Fruit fly (Drosophila melanogaster) whole organism, embryonic: ENCODE measurements around the gene Mo25.

ENCODE experiments used
- Abd-B ChIP-seq: fragments of 200-800 bp; sonication (Bioruptor generic); optimal IDR thresholded peaks from 2 replicates; lab custom pipeline; 2018; ENCODE audit warnings: missing biosample characterization, mild to moderate bottlenecking, missing genetic modification characterization, moderate library complexity
- Atf-2 ChIP-seq: fragments of 200-800 bp; sonication (Bioruptor generic); optimal IDR thresholded peaks from 2 replicates; lab custom pipeline; 2016; ENCODE audit warnings: missing biosample characterization, missing genetic modification characterization
- Bdp1 ChIP-seq: fragments of 200-800 bp; sonication (Bioruptor generic); optimal IDR thresholded peaks from 3 replicates; lab custom pipeline; 2016; ENCODE audit warnings: missing biosample characterization, missing genetic modification characterization
- Blimp-1 ChIP-seq: fragments of 200-800 bp; sonication (Bioruptor generic); optimal IDR thresholded peaks from 3 replicates; lab custom pipeline; 2018; ENCODE audit warnings: missing biosample characterization, missing genetic modification characterization, mild to moderate bottlenecking, moderate library complexity, missing genetic modification reagents
- CG11560 ChIP-seq: fragments of 200-800 bp; sonication (Bioruptor generic); IDR thresholded peaks from 3 replicates; pipeline ENCODE4 v1.3.6; 2022; ENCODE audit warnings: missing biosample characterization, missing genetic modification characterization
- CG12299 ChIP-seq: fragments of 200-800 bp; sonication (Bioruptor generic); optimal IDR thresholded peaks from 2 replicates; lab custom pipeline; 2018; ENCODE audit warnings: missing biosample characterization, mild to moderate bottlenecking, missing genetic modification characterization
- CG12659 ChIP-seq: fragments of 200-800 bp; sonication (Bioruptor generic); optimal IDR thresholded peaks from 3 replicates; lab custom pipeline; 2017; ENCODE audit warnings: mild to moderate bottlenecking, missing biosample characterization, missing genetic modification reagents, missing genetic modification characterization
- CG14050 ChIP-seq: fragments of 200-800 bp; sonication (Bioruptor generic); IDR thresholded peaks from 3 replicates; pipeline ENCODE4 v1.3.6; 2022; ENCODE audit warnings: missing biosample characterization, missing genetic modification characterization
- CG15011 ChIP-seq: fragments of 200-800 bp; sonication (Bioruptor generic); optimal IDR thresholded peaks from 3 replicates; lab custom pipeline; 2018; ENCODE audit warnings: missing biosample characterization, mild to moderate bottlenecking, missing genetic modification characterization
- CG15073 ChIP-seq: fragments of 200-800 bp; sonication (Bioruptor generic); optimal IDR thresholded peaks from 2 replicates; lab custom pipeline; 2016; ENCODE audit warnings: missing biosample characterization, missing genetic modification characterization
- CG15479 ChIP-seq: fragments of 200-800 bp; sonication (Bioruptor generic); optimal IDR thresholded peaks from 3 replicates; lab custom pipeline; 2019; ENCODE audit warnings: missing biosample characterization, mild to moderate bottlenecking, missing genetic modification characterization, moderate library complexity
- CG15514 ChIP-seq: fragments of 200-800 bp; sonication (Bioruptor generic); optimal IDR thresholded peaks from 3 replicates; lab custom pipeline; 2017; ENCODE audit warnings: missing biosample characterization, missing genetic modification characterization, mild to moderate bottlenecking, moderate library complexity, missing genetic modification reagents
- CG1602 ChIP-seq: fragments of 200-800 bp; sonication (Bioruptor generic); optimal IDR thresholded peaks from 3 replicates; lab custom pipeline; 2016; ENCODE audit warnings: missing biosample characterization, missing genetic modification characterization
- CG17186 ChIP-seq: fragments of 200-800 bp; sonication (Bioruptor generic); optimal IDR thresholded peaks from 3 replicates; lab custom pipeline; 2017; ENCODE audit warnings: missing biosample characterization, missing genetic modification reagents, missing genetic modification characterization
- CG17361 ChIP-seq: fragments of 200-800 bp; sonication (Bioruptor generic); IDR thresholded peaks from 3 replicates; pipeline ENCODE4 v1.3.6; 2022; ENCODE audit warnings: missing biosample characterization, missing genetic modification characterization
- CG18599 ChIP-seq: fragments of 200-800 bp; sonication (Bioruptor generic); optimal IDR thresholded peaks from 3 replicates; lab custom pipeline; 2017; ENCODE audit warnings: missing biosample characterization, missing genetic modification characterization, mild to moderate bottlenecking, moderate library complexity, missing genetic modification reagents
- CG31441 ChIP-seq: fragments of 200-800 bp; sonication (Bioruptor generic); IDR thresholded peaks from 2 replicates; pipeline ENCODE4 v1.3.6; 2022; ENCODE audit warnings: missing biosample characterization, missing genetic modification characterization
- CG32532 ChIP-seq: fragments of 200-800 bp; sonication (Bioruptor generic); IDR thresholded peaks from 2 replicates; pipeline ENCODE4 v1.3.6; 2022; ENCODE audit warnings: missing biosample characterization, missing genetic modification characterization
- CG33557 ChIP-seq: fragments of 200-800 bp; sonication (Bioruptor generic); optimal IDR thresholded peaks from 2 replicates; lab custom pipeline; 2019; ENCODE audit warnings: missing biosample characterization, mild to moderate bottlenecking, missing genetic modification characterization, moderate library complexity
- CG3726 ChIP-seq: fragments of 200-800 bp; sonication (Bioruptor generic); IDR thresholded peaks from 3 replicates; pipeline ENCODE4, ENCODE4 v1.3.6; 2022; ENCODE audit warnings: missing biosample characterization, missing genetic modification characterization
- CG6765 ChIP-seq: fragments of 200-800 bp; sonication (Bioruptor generic); optimal IDR thresholded peaks from 3 replicates; lab custom pipeline; 2017; ENCODE audit warnings: missing biosample characterization, mild to moderate bottlenecking, missing genetic modification characterization
- CG8089 ChIP-seq: fragments of 200-800 bp; sonication (Bioruptor generic); optimal IDR thresholded peaks from 3 replicates; lab custom pipeline; 2016; ENCODE audit warnings: missing biosample characterization, missing genetic modification characterization
- CG8765 ChIP-seq: fragments of 200-800 bp; sonication (Bioruptor generic); IDR thresholded peaks from 2 replicates; pipeline ENCODE4 v1.3.6; 2022; ENCODE audit warnings: missing biosample characterization, missing genetic modification characterization
- CG9797 ChIP-seq: fragments of 200-800 bp; sonication (Bioruptor generic); optimal IDR thresholded peaks from 3 replicates; lab custom pipeline; 2018; ENCODE audit warnings: missing biosample characterization, mild to moderate bottlenecking, missing genetic modification characterization
- CG9932 ChIP-seq: fragments of 200-800 bp; sonication (Bioruptor generic); IDR thresholded peaks from 2 replicates; pipeline ENCODE4 v1.3.6; 2022; ENCODE audit warnings: missing biosample characterization, missing genetic modification characterization
- CHES-1-like ChIP-seq: fragments of 200-800 bp; sonication (Bioruptor generic); optimal IDR thresholded peaks from 2 replicates; lab custom pipeline; 2016; ENCODE audit warnings: missing biosample characterization, missing genetic modification characterization
- Camta ChIP-seq: fragments of 200-800 bp; sonication (Bioruptor generic); optimal IDR thresholded peaks from 2 replicates; lab custom pipeline; 2016; ENCODE audit warnings: missing biosample characterization, missing genetic modification characterization
- E2f1 ChIP-seq: fragments of 200-800 bp; sonication (Bioruptor generic); IDR thresholded peaks from 2 replicates; pipeline ENCODE4 v1.3.6; 2022; ENCODE audit warnings: missing biosample characterization, missing genetic modification characterization
- Fer2 ChIP-seq: fragments of 200-800 bp; sonication (Bioruptor generic); optimal IDR thresholded peaks from 2 replicates; lab custom pipeline; 2018; ENCODE audit warnings: missing biosample characterization, mild to moderate bottlenecking, missing genetic modification characterization, moderate library complexity
- H15 ChIP-seq: fragments of 200-800 bp; sonication (Bioruptor generic); IDR thresholded peaks from 3 replicates; pipeline ENCODE4 v1.3.6; 2022; ENCODE audit warnings: missing biosample characterization, missing genetic modification characterization
- Myb ChIP-seq: fragments of 200-800 bp; sonication (Bioruptor generic); optimal IDR thresholded peaks from 2 replicates; lab custom pipeline; 2016; ENCODE audit warnings: missing biosample characterization, missing genetic modification characterization
- Nf-YA ChIP-seq: fragments of 200-800 bp; sonication (Bioruptor generic); IDR thresholded peaks from 2 replicates; pipeline ENCODE4 v1.3.6; 2022; ENCODE audit warnings: missing biosample characterization, missing genetic modification characterization
- Sin3A ChIP-seq: fragments of >200 bp; optimal IDR thresholded peaks from 2 replicates; lab custom pipeline; 2018
- Usf ChIP-seq: fragments of 200-800 bp; sonication (Bioruptor generic); optimal IDR thresholded peaks from 2 replicates; lab custom pipeline; 2017; ENCODE audit warnings: missing genotype, missing biosample characterization, missing genetic modification characterization
- ash1 ChIP-seq: fragments of 200-800 bp; sonication (Bioruptor generic); optimal IDR thresholded peaks from 2 replicates; lab custom pipeline; 2018; ENCODE audit warnings: missing biosample characterization, mild to moderate bottlenecking, missing genetic modification characterization
- bbx ChIP-seq: fragments of 200-800 bp; sonication (Bioruptor generic); IDR thresholded peaks from 2 replicates; pipeline ENCODE4 v1.3.6; 2022; ENCODE audit warnings: missing biosample characterization, missing genetic modification characterization; ENCODE audit not compliant: partially characterized antibody
- crp ChIP-seq, 2 experiments: fragments of 200-800 bp; sonication (Bioruptor generic); optimal IDR thresholded peaks; 2 replicates in 1 of 2; 3 replicates in 1 of 2; lab custom pipeline; 2017; ENCODE audit warnings: missing biosample characterization in 2 of 2, missing genetic modification characterization in 2 of 2, mild to moderate bottlenecking in 1 of 2, moderate library complexity in 1 of 2
- da ChIP-seq: fragments of 200-800 bp; sonication (Bioruptor generic); optimal IDR thresholded peaks from 2 replicates; lab custom pipeline; 2016; ENCODE audit warnings: missing biosample characterization, missing genetic modification characterization
- dmrt11E ChIP-seq: fragments of 200-800 bp; sonication (Bioruptor generic); optimal IDR thresholded peaks from 3 replicates; lab custom pipeline; 2018; ENCODE audit warnings: missing biosample characterization, mild to moderate bottlenecking, missing genetic modification characterization, moderate library complexity
- jing ChIP-seq: fragments of 200-800 bp; sonication (Bioruptor generic); optimal IDR thresholded peaks from 2 replicates; lab custom pipeline; 2018; ENCODE audit warnings: missing biosample characterization, mild to moderate bottlenecking, missing genetic modification characterization
- lola ChIP-seq, 3 experiments: fragments of >200 bp in 2 of 3; fragments of 200-800 bp in 1 of 3; sonication (Bioruptor generic) in 1 of 3; optimal IDR thresholded peaks; 2 replicates each; lab custom pipeline; 2017 to 2019; ENCODE audit warnings: missing biosample characterization in 3 of 3, missing genetic modification characterization in 3 of 3, mild to moderate bottlenecking in 1 of 3, moderate library complexity in 1 of 3
- nerfin-1 ChIP-seq: fragments of 200-800 bp; sonication (Bioruptor generic); optimal IDR thresholded peaks from 3 replicates; lab custom pipeline; 2019; ENCODE audit warnings: missing biosample characterization, mild to moderate bottlenecking, missing genetic modification characterization, moderate library complexity
- phol ChIP-seq: fragments of 200-800 bp; sonication (Bioruptor generic); optimal IDR thresholded peaks from 3 replicates; lab custom pipeline; 2018; ENCODE audit warnings: missing biosample characterization, mild to moderate bottlenecking, missing genetic modification characterization, moderate library complexity
- pros ChIP-seq: fragments of 200-800 bp; sonication (Bioruptor generic); optimal IDR thresholded peaks from 3 replicates; lab custom pipeline; 2019; ENCODE audit warnings: missing biosample characterization, mild to moderate bottlenecking, missing genetic modification characterization, moderate library complexity
- sd ChIP-seq: fragments of 200-800 bp; sonication (Bioruptor generic); optimal IDR thresholded peaks from 3 replicates; lab custom pipeline; 2018; ENCODE audit warnings: missing biosample characterization, mild to moderate bottlenecking, missing genetic modification characterization, moderate library complexity
- sob ChIP-seq: fragments of 200-800 bp; sonication (Bioruptor generic); IDR thresholded peaks from 2 replicates; pipeline ENCODE4 v1.3.6; 2022; ENCODE audit warnings: missing biosample characterization, missing genetic modification characterization
- sqz ChIP-seq: fragments of 200-800 bp; sonication (Bioruptor generic); optimal IDR thresholded peaks from 3 replicates; lab custom pipeline; 2018; ENCODE audit warnings: missing biosample characterization, mild to moderate bottlenecking, missing genetic modification characterization
- trem ChIP-seq: fragments of 200-800 bp; optimal IDR thresholded peaks from 3 replicates; lab custom pipeline; 2019; ENCODE audit warnings: missing biosample characterization, mild to moderate bottlenecking, missing genetic modification characterization, moderate library complexity

Mo25 gene

dm6 chr3L:16659959-16660870 is 44.9 kb upstream of the Mo25 start (continued):
- TF ChIP-seq sd (tag; lab: Kevin White, UChicago) (peak; percentile 76), CG12299 (peak; percentile 95), CG6765 (GFP tag; lab: Kevin White, UChicago) (peak; percentile 92), jing (GFP tag; lab: Kevin White, UChicago) (peak; percentile 90), Fer2 (tag; lab: Kevin White, UChicago) (peak; percentile 94), CG17361 (GFP tag; lab: Robert Waterston, UW) (peak; percentile 100), CHES-1-like (GFP tag; lab: Kevin White, UChicago) (peak; percentile 79), CG15011 (peak; percentile 96), sob (GFP tag; lab: Robert Waterston, UW) (peak; percentile 96), dmrt11E (tag; lab: Kevin White, UChicago) (peak; percentile 93), sqz (GFP tag; lab: Kevin White, UChicago) (peak; percentile 91), CG15514 (peak; percentile 91), CG14050 (GFP tag; lab: Robert Waterston, UW) (peak; percentile 91), CG15073 (GFP tag; lab: Kevin White, UChicago) (peak; percentile 78), CG11560 (tag; lab: Robert Waterston, UW) (peak; percentile 87), Myb (peak; percentile 74), Blimp-1 (GFP tag; lab: Kevin White, UChicago) (peak; percentile 96), CG15479 (GFP tag; lab: Kevin White, UChicago) (no peak), CG32532 (GFP tag; lab: Robert Waterston, UW) (peak; percentile 94), CG8089 (GFP tag; lab: Kevin White, UChicago) (peak; percentile 86), bbx (GFP tag; lab: Robert Waterston, UW) (no peak; the same call in 1 of the 2 replicates), ash1 (GFP tag; lab: Kevin White, UChicago) (peak; percentile 65), nerfin-1 (tag; lab: Kevin White, UChicago) (peak; percentile 96), trem (tag; lab: Kevin White, UChicago) (peak; percentile 95), CG12659 (GFP tag; lab: Kevin White, UChicago) (peak; percentile 98), Camta (peak; percentile 92), CG3726 (peak; percentile 90), Nf-YA (GFP tag; lab: Robert Waterston, UW) (peak; percentile 92), Abd-B (GFP tag; lab: Kevin White, UChicago) (peak; percentile 96), Usf (GFP tag; lab: Kevin White, UChicago) (peak; percentile 89), CG33557 (GFP tag; lab: Kevin White, UChicago) (peak; percentile 89), Atf-2 (peak; percentile 91), E2f1 (peak; percentile 94), CG9797 (GFP tag; lab: Kevin White, UChicago) (peak; percentile 44), CG31441 (GFP tag; lab: Robert Waterston, UW) (peak; percentile 99), Sin3A (lab: Kevin White, UChicago) (no peak), lola (GFP tag; optimal IDR thresholded peaks at IDR 0.05; lab: Kevin White, UChicago) (peak in 1 of 3 experiments; percentile 96), H15 (GFP tag; lab: Robert Waterston, UW) (peak; percentile 92), CG18599 (GFP tag; lab: Kevin White, UChicago) (peak; percentile 98), da (GFP tag; lab: Kevin White, UChicago) (peak; percentile 71), crp (GFP tag; optimal IDR thresholded peaks at IDR 0.05; lab: Kevin White, UChicago) (peak; percentile 35 to 63), pros (GFP tag; lab: Kevin White, UChicago) (peak; percentile 90), CG1602 (GFP tag; lab: Kevin White, UChicago) (peak; percentile 97), CG17186 (peak; percentile 81), Bdp1 (GFP tag; lab: Kevin White, UChicago) (peak; percentile 87), phol (tag; lab: Kevin White, UChicago) (peak; percentile 98), CG8765 (GFP tag; lab: Robert Waterston, UW) (peak; percentile 76), CG9932 (GFP tag; lab: Robert Waterston, UW) (peak; percentile 91)
